Worm (Caenorhabditis elegans) whole organism, L4 larva: ENCODE results near the gene ceh-34.

ENCODE experiments used
- D1046.2 ChIP-seq: fragments of 200-800 bp; sonication (Bioruptor generic); IDR thresholded peaks from 2 replicates; pipeline ENCODE4 v1.3.6; 2022; ENCODE audit warnings: missing genetic modification characterization, missing compliant biosample characterization
- F10B5.3 ChIP-seq: sonication (generic microtip); optimal IDR thresholded peaks from 2 replicates; lab custom pipeline; 2016; ENCODE audit warnings: mild to moderate bottlenecking, missing genetic modification characterization, missing compliant biosample characterization
- F37D6.2 ChIP-seq: sonication (generic microtip); optimal IDR thresholded peaks from 2 replicates; lab custom pipeline; 2016; ENCODE audit warnings: mild to moderate bottlenecking, missing genetic modification characterization, missing compliant biosample characterization
- F49E8.2 ChIP-seq: sonication (generic microtip); optimal IDR thresholded peaks from 2 replicates; lab custom pipeline; 2016; ENCODE audit warnings: missing compliant biosample characterization, mild to moderate bottlenecking, missing genetic modification characterization, borderline replicate concordance
- Y5F2A.4 ChIP-seq: fragments of 200-800 bp; sonication (Bioruptor generic); optimal IDR thresholded peaks from 2 replicates; lab custom pipeline; 2018; ENCODE audit warnings: mild to moderate bottlenecking, missing genetic modification characterization, missing compliant biosample characterization
- Y75B8A.6 ChIP-seq: fragments of 200-800 bp; sonication (Bioruptor generic); IDR thresholded peaks from 2 replicates; pipeline ENCODE4 v1.3.6; 2022; ENCODE audit warnings: missing genetic modification reagents, missing genetic modification characterization, missing compliant biosample characterization
- ZK337.2 ChIP-seq: fragments of 200-800 bp; sonication (Bioruptor generic); IDR thresholded peaks from 2 replicates; pipeline ENCODE4 v1.3.6; 2022; ENCODE audit warnings: missing genetic modification reagents, missing genetic modification characterization, missing compliant biosample characterization
- aha-1 ChIP-seq: fragments of 150-350 bp; peaks from one replicate; lab custom pipeline; 2014; ENCODE audit warnings: missing biosample characterization, missing genetic modification characterization
- ceh-28 ChIP-seq: fragments of 150-350 bp; optimal IDR thresholded peaks from 2 replicates; lab custom pipeline; 2014; ENCODE audit warnings: missing biosample characterization, missing genetic modification reagents, missing genetic modification characterization
- ceh-44 ChIP-seq: fragments of 200-800 bp; sonication (Bioruptor generic); IDR thresholded peaks from 2 replicates; pipeline ENCODE4 v1.3.6; 2022; ENCODE audit warnings: missing genetic modification reagents, missing genetic modification characterization, missing compliant biosample characterization
- ceh-62 ChIP-seq: sonication (generic microtip); optimal IDR thresholded peaks from 2 replicates; lab custom pipeline; 2017; ENCODE audit warnings: missing biosample characterization, missing genetic modification characterization
- ces-1 ChIP-seq: fragments of 150-350 bp; sonication (generic microtip); optimal IDR thresholded peaks from 4 replicates; lab custom pipeline; 2014; ENCODE audit warnings: missing biosample characterization, missing genetic modification reagents, missing genetic modification characterization
- ctbp-1 ChIP-seq: fragments of 200-800 bp; sonication (Bioruptor generic); IDR thresholded peaks from 2 replicates; pipeline ENCODE4 v1.3.6; 2022; ENCODE audit warnings: missing genetic modification reagents, missing genetic modification characterization, missing compliant biosample characterization
- daf-12 ChIP-seq: fragments of 150-350 bp; optimal IDR thresholded peaks from 2 replicates; lab custom pipeline; 2014; ENCODE audit warnings: missing biosample characterization, missing genetic modification reagents, missing genetic modification characterization
- daf-16 ChIP-seq, 3 experiments: sonication (generic microtip); optimal IDR thresholded peaks; 2 replicates each; lab custom pipeline; 2016 to 2017; ENCODE audit warnings: missing genetic modification characterization in 3 of 3, missing genetic modification reagents in 3 of 3, mild to moderate bottlenecking in 2 of 3, missing compliant biosample characterization in 2 of 3, missing biosample characterization in 1 of 3, moderate library complexity in 1 of 3
- daf-19 ChIP-seq: fragments of 200-800 bp; sonication (Bioruptor generic); conservative IDR thresholded peaks from 2 replicates; pipeline ENCODE4 v1.3.6; 2022; ENCODE audit warnings: missing genetic modification characterization, missing compliant biosample characterization
- dpl-1 ChIP-seq: fragments of 150-350 bp; optimal IDR thresholded peaks from 2 replicates; lab custom pipeline; 2014; ENCODE audit warnings: missing biosample characterization, missing genetic modification reagents, missing genetic modification characterization
- dve-1 ChIP-seq: sonication (generic microtip); optimal IDR thresholded peaks from 2 replicates; lab custom pipeline; 2017; ENCODE audit warnings: antibody characterized with exemption, mild to moderate bottlenecking, missing genetic modification characterization, missing compliant biosample characterization; ENCODE audit not compliant: insufficient read depth
- egl-27 ChIP-seq: sonication (generic microtip); optimal IDR thresholded peaks from 3 replicates; lab custom pipeline; 2017; ENCODE audit warnings: missing biosample characterization, missing genetic modification reagents, missing genetic modification characterization
- fos-1 ChIP-seq: fragments of 150-350 bp; optimal IDR thresholded peaks from 2 replicates; lab custom pipeline; 2014; ENCODE audit warnings: missing biosample characterization, missing genetic modification characterization
- hmg-1.1 ChIP-seq: fragments of 200-800 bp; sonication (Bioruptor generic); IDR thresholded peaks from 2 replicates; pipeline ENCODE4 v1.3.6; 2022; ENCODE audit warnings: missing genetic modification reagents, missing genetic modification characterization, missing compliant biosample characterization
- lin-38 ChIP-seq: fragments of 200-800 bp; sonication (Bioruptor generic); IDR thresholded peaks from 2 replicates; pipeline ENCODE4 v1.3.6; 2022; ENCODE audit warnings: missing genetic modification reagents, missing genetic modification characterization, missing compliant biosample characterization
- lin-39 ChIP-seq: fragments of 150-350 bp; optimal IDR thresholded peaks from 2 replicates; lab custom pipeline; 2014; ENCODE audit warnings: missing biosample characterization, missing genetic modification reagents, missing genetic modification characterization
- lsy-2 ChIP-seq, 2 experiments: fragments of 150-350 bp in 1 of 2; sonication (generic microtip) in 1 of 2; optimal IDR thresholded peaks; 2 replicates each; lab custom pipeline; 2014 to 2017; ENCODE audit warnings: missing biosample characterization in 2 of 2, missing genetic modification characterization in 2 of 2
- madf-9 ChIP-seq: fragments of 200-800 bp; sonication (Bioruptor generic); conservative IDR thresholded peaks from 2 replicates; pipeline ENCODE4 v1.3.6; 2022; ENCODE audit warnings: missing genetic modification reagents, missing genetic modification characterization, missing compliant biosample characterization
- mep-1 ChIP-seq: fragments of 150-350 bp; sonication (generic microtip); optimal IDR thresholded peaks from 3 replicates; lab custom pipeline; 2014; ENCODE audit warnings: missing biosample characterization, missing genetic modification characterization
- mxl-2 ChIP-seq: fragments of 200-800 bp; sonication (Bioruptor generic); conservative IDR thresholded peaks from 2 replicates; pipeline ENCODE4 v1.3.6; 2022; ENCODE audit warnings: missing genetic modification reagents, missing genetic modification characterization, missing compliant biosample characterization
- nhr-10 ChIP-seq: fragments of 150-350 bp; optimal IDR thresholded peaks from 2 replicates; lab custom pipeline; 2014; ENCODE audit warnings: missing biosample characterization, missing genetic modification characterization
- nhr-28 ChIP-seq: fragments of 150-350 bp; optimal IDR thresholded peaks from 2 replicates; lab custom pipeline; 2014; ENCODE audit warnings: missing biosample characterization, missing genetic modification characterization
- nhr-48 ChIP-seq: sonication (generic microtip); optimal IDR thresholded peaks from 2 replicates; lab custom pipeline; 2016; ENCODE audit warnings: mild to moderate bottlenecking, missing genetic modification characterization, missing compliant biosample characterization
- nhr-6 ChIP-seq: fragments of 150-350 bp; optimal IDR thresholded peaks from 2 replicates; lab custom pipeline; 2014; ENCODE audit warnings: missing biosample characterization, missing genetic modification characterization
- pha-4 ChIP-seq, 2 experiments: fragments of 150-350 bp in 1 of 2; fragments of 200-800 bp in 1 of 2; sonication (Bioruptor generic) in 1 of 2; IDR thresholded peaks in 1 of 2; optimal IDR thresholded peaks in 1 of 2; 2 replicates each; pipeline versions ENCODE4 v1.3.6 to Lab custom; 2014 to 2022; ENCODE audit warnings: missing genetic modification characterization in 2 of 2, missing genetic modification reagents in 2 of 2, missing biosample characterization in 1 of 2, missing compliant biosample characterization in 1 of 2
- php-3 ChIP-seq: fragments of 200-800 bp; sonication (Bioruptor generic); IDR thresholded peaks from 2 replicates; pipeline ENCODE4 v1.3.6; 2022; ENCODE audit warnings: missing genetic modification reagents, missing genetic modification characterization, missing compliant biosample characterization
- rbr-2 ChIP-seq: sonication (generic microtip); optimal IDR thresholded peaks from 2 replicates; lab custom pipeline; 2016; ENCODE audit warnings: missing genotype, missing genetic modification characterization, missing compliant biosample characterization
- set-16 ChIP-seq: fragments of 200-800 bp; sonication (Bioruptor generic); IDR thresholded peaks from 2 replicates; pipeline ENCODE4 v1.3.6; 2022; ENCODE audit warnings: missing genetic modification reagents, missing genetic modification characterization, missing compliant biosample characterization
- snpc-4 ChIP-seq: fragments of 150-350 bp; optimal IDR thresholded peaks from 2 replicates; lab custom pipeline; 2014; ENCODE audit warnings: missing biosample characterization, missing genetic modification characterization
- spr-3 ChIP-seq: fragments of 200-800 bp; sonication (Bioruptor generic); optimal IDR thresholded peaks from 2 replicates; lab custom pipeline; 2018; ENCODE audit warnings: mild to moderate bottlenecking, missing genetic modification characterization, missing compliant biosample characterization
- tag-97 ChIP-seq: fragments of 200-800 bp; sonication (Bioruptor generic); IDR thresholded peaks from 2 replicates; pipeline ENCODE4 v1.3.6; 2022; ENCODE audit warnings: missing genetic modification characterization, missing compliant biosample characterization
- tra-1 ChIP-seq: fragments of 200-800 bp; sonication (Bioruptor generic); IDR thresholded peaks from 2 replicates; pipeline ENCODE4 v1.3.6; 2022; ENCODE audit warnings: missing genetic modification reagents, missing genetic modification characterization, missing compliant biosample characterization
- unc-130 ChIP-seq: sonication (generic microtip); optimal IDR thresholded peaks from 2 replicates; lab custom pipeline; 2016; ENCODE audit warnings: missing genetic modification reagents, missing genetic modification characterization, missing compliant biosample characterization
- unc-39 ChIP-seq: sonication (generic microtip); optimal IDR thresholded peaks from 2 replicates; lab custom pipeline; 2017; ENCODE audit warnings: missing biosample characterization, missing genetic modification characterization
- zfp-2 ChIP-seq: sonication (generic microtip); optimal IDR thresholded peaks from 2 replicates; lab custom pipeline; 2016; ENCODE audit warnings: mild to moderate bottlenecking, missing genetic modification characterization, missing compliant biosample characterization

The ceh-34 gene

ce11 chrV:5271487-5271886, 47.9 kb downstream of the ceh-34 start (continued):
- no peak for TF ChIP-seq fos-1
- peak; percentile 54 for TF ChIP-seq mep-1 (tag; lab: Kevin White, UChicago)
- peak; percentile 70 for TF ChIP-seq set-16 (GFP tag; lab: Robert Waterston, UW)
- no peak for TF ChIP-seq Y5F2A.4 (GFP tag; lab: Kevin White, UChicago)
- peak; percentile 89 for TF ChIP-seq tra-1 (GFP tag; lab: Robert Waterston, UW)
- TF ChIP-seq, all 104 proteins: peak for 40

- TF ChIP-seq snpc-4 (no peak), ces-1 (GFP tag; lab: Kevin White, UChicago) (no peak), nhr-48 (tag; lab: Kevin White, UChicago) (peak; percentile 47), pha-4 (GFP tag; IDR thresholded peaks at IDR 0.05; lab: Robert Waterston, UW) (no peak), pha-4 (tag; optimal IDR thresholded peaks at IDR 0.05; lab: Kevin White, UChicago) (peak; percentile 17), nhr-6 (peak; percentile 1), dpl-1 (GFP tag; lab: Kevin White, UChicago) (peak; percentile 89), zfp-2 (tag; lab: Kevin White, UChicago) (no peak), ceh-62 (no peak), daf-19 (GFP tag; lab: Robert Waterston, UW) (no peak), unc-39 (no peak), egl-27 (tag; lab: Kevin White, UChicago) (no peak), lin-39 (no peak), daf-12 (tag; lab: Kevin White, UChicago) (no peak), rbr-2 (tag; lab: Kevin White, UChicago) (peak; percentile 53), hmg-1.1 (GFP tag; lab: Robert Waterston, UW) (no peak), Y75B8A.6 (no peak), tra-1 (GFP tag; lab: Robert Waterston, UW) (no peak), spr-3 (GFP tag; lab: Kevin White, UChicago) (no peak), F37D6.2 (no peak), dve-1 (no peak), ceh-28 (tag; lab: Kevin White, UChicago) (no peak), aha-1 (tag; lab: Kevin White, UChicago) (peak; percentile 85), tag-97 (no peak), lin-38 (peak; percentile 92), D1046.2 (GFP tag; lab: Robert Waterston, UW) (no peak), Y5F2A.4 (GFP tag; lab: Kevin White, UChicago) (no peak), php-3 (GFP tag; lab: Robert Waterston, UW) (no peak), nhr-10 (no peak), daf-16 (GFP tag; optimal IDR thresholded peaks at IDR 0.05; lab: Kevin White, UChicago) (no peak), daf-16 (tag; optimal IDR thresholded peaks at IDR 0.05; lab: Kevin White, UChicago) (no peak), ctbp-1 (GFP tag; lab: Robert Waterston, UW) (no peak), F10B5.3 (tag; lab: Kevin White, UChicago) (no peak), nhr-28 (tag; lab: Kevin White, UChicago) (peak; percentile 36), ZK337.2 (GFP tag; lab: Robert Waterston, UW) (no peak), F49E8.2 (no peak), mxl-2 (GFP tag; lab: Robert Waterston, UW) (no peak), unc-130 (GFP tag; lab: Kevin White, UChicago) (peak; percentile 7)
- TF ChIP-seq, all 104 proteins: peak for 9
Measured at ce11 chrV:5269024-5269535, 50.3 kb downstream of the ceh-34 start, which contains the start of gene penr-1. TSS of gene penr-1 (plus strand) at chrV:5269485.

DNA sequence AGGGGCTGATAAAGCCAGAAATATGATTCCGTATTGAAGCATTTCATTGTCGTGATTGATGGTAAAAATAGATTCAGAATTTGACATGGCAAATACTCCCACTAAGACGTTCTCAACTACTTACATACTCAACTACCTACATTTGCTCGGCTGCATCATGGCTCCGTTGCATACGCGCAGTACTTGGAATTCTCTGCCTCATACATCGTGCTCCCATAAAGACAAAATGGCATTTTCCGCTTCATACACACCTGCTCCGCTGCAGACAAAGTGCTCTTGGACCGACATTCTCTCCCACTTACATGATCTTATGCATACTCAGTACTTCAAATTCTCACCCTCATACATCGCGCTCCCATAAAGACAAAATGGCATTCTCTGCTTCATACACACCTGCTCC, 53.8 kb downstream of the ceh-34 start, which contains the start of the genes srt-69 and B0238.12:
srt-69 (minus strand) TSS at position 101 of the 400 bp plus-strand sequence.
B0238.12 (plus strand) TSS at position 264 of the 400 bp plus-strand sequence.
- TF ChIP-seq madf-9 (GFP tag; lab: Robert Waterston, UW) (no peak), php-3 (GFP tag; lab: Robert Waterston, UW) (no peak), ceh-44 (GFP tag; lab: Robert Waterston, UW) (no peak), lsy-2 (tag; optimal IDR thresholded peaks at IDR 0.05; lab: Kevin White, UChicago) (no peak), Y75B8A.6 (no peak)
- TF ChIP-seq, all 104 proteins: peak for 0
